Worm (Caenorhabditis elegans) whole organism, L4 larva: ENCODE measurements around the gene F07C3.16.
A peak's percentile ranks its signal among the peaks of the same experiment; 100 is the strongest.

ENCODE experiments used
- D1046.2 ChIP-seq: fragments of 200-800 bp; sonication (Bioruptor generic); IDR thresholded peaks from 2 replicates; pipeline ENCODE4 v1.3.6; 2022; ENCODE audit warnings: missing genetic modification characterization, missing compliant biosample characterization
- Y48G9A.11 ChIP-seq: fragments of 200-800 bp; sonication (Bioruptor generic); IDR thresholded peaks from 2 replicates; pipeline ENCODE4 v1.3.6; 2022; ENCODE audit warnings: missing genetic modification reagents, missing genetic modification characterization, missing compliant biosample characterization
- ZK546.5 ChIP-seq, 2 experiments: sonication (generic microtip); optimal IDR thresholded peaks; 2 replicates each; lab custom pipeline; 2017; ENCODE audit warnings: missing biosample characterization in 2 of 2, missing genetic modification characterization in 2 of 2
- aly-2 ChIP-seq: sonication (generic microtip); optimal IDR thresholded peaks from 2 replicates; lab custom pipeline; 2018; ENCODE audit warnings: missing biosample characterization, missing genetic modification characterization
- ama-1 ChIP-seq: fragments of 150-350 bp; optimal IDR thresholded peaks from 2 replicates; lab custom pipeline; 2014; ENCODE audit warnings: inconsistent platforms, mixed read lengths
- ceh-44 ChIP-seq: fragments of 200-800 bp; sonication (Bioruptor generic); IDR thresholded peaks from 2 replicates; pipeline ENCODE4 v1.3.6; 2022; ENCODE audit warnings: missing genetic modification reagents, missing genetic modification characterization, missing compliant biosample characterization
- ctbp-1 ChIP-seq: fragments of 200-800 bp; sonication (Bioruptor generic); IDR thresholded peaks from 2 replicates; pipeline ENCODE4 v1.3.6; 2022; ENCODE audit warnings: missing genetic modification reagents, missing genetic modification characterization, missing compliant biosample characterization
- daf-19 ChIP-seq: fragments of 200-800 bp; sonication (Bioruptor generic); conservative IDR thresholded peaks from 2 replicates; pipeline ENCODE4 v1.3.6; 2022; ENCODE audit warnings: missing genetic modification characterization, missing compliant biosample characterization
- daf-8 ChIP-seq: fragments of 200-800 bp; sonication (Bioruptor generic); IDR thresholded peaks from 2 replicates; pipeline ENCODE4 v1.3.6; 2022; ENCODE audit warnings: missing genetic modification characterization, missing compliant biosample characterization
- dmd-9 ChIP-seq: fragments of 200-800 bp; sonication (Bioruptor generic); IDR thresholded peaks from 2 replicates; pipeline ENCODE4 v1.3.6; 2022; ENCODE audit warnings: missing genetic modification reagents, missing genetic modification characterization, missing compliant biosample characterization
- dpl-1 ChIP-seq: fragments of 150-350 bp; optimal IDR thresholded peaks from 2 replicates; lab custom pipeline; 2014; ENCODE audit warnings: missing biosample characterization, missing genetic modification reagents, missing genetic modification characterization
- dve-1 ChIP-seq: sonication (generic microtip); optimal IDR thresholded peaks from 2 replicates; lab custom pipeline; 2017; ENCODE audit warnings: antibody characterized with exemption, mild to moderate bottlenecking, missing genetic modification characterization, missing compliant biosample characterization; ENCODE audit not compliant: insufficient read depth
- egl-27 ChIP-seq: sonication (generic microtip); optimal IDR thresholded peaks from 3 replicates; lab custom pipeline; 2017; ENCODE audit warnings: missing biosample characterization, missing genetic modification reagents, missing genetic modification characterization
- egl-43 ChIP-seq: fragments of 200-800 bp; sonication (Bioruptor generic); IDR thresholded peaks from 2 replicates; pipeline ENCODE4 v1.3.6; 2022; ENCODE audit warnings: missing genetic modification reagents, missing genetic modification characterization, missing compliant biosample characterization
- hmg-1.1 ChIP-seq: fragments of 200-800 bp; sonication (Bioruptor generic); IDR thresholded peaks from 2 replicates; pipeline ENCODE4 v1.3.6; 2022; ENCODE audit warnings: missing genetic modification reagents, missing genetic modification characterization, missing compliant biosample characterization
- lim-7 ChIP-seq: fragments of 200-800 bp; sonication (Bioruptor generic); IDR thresholded peaks from 2 replicates; pipeline ENCODE4 v1.3.6; 2022; ENCODE audit warnings: missing genetic modification characterization, missing compliant biosample characterization
- lin-1 ChIP-seq: fragments of 200-800 bp; sonication (Bioruptor generic); IDR thresholded peaks from 2 replicates; pipeline ENCODE4 v1.3.6; 2022; ENCODE audit warnings: missing genetic modification reagents, missing genetic modification characterization, missing compliant biosample characterization
- lin-15B ChIP-seq: fragments of 150-350 bp; sonication (generic microtip); optimal IDR thresholded peaks from 3 replicates; lab custom pipeline; 2014; ENCODE audit warnings: missing biosample characterization, missing genetic modification characterization
- lin-39 ChIP-seq: fragments of 150-350 bp; optimal IDR thresholded peaks from 2 replicates; lab custom pipeline; 2014; ENCODE audit warnings: missing biosample characterization, missing genetic modification reagents, missing genetic modification characterization
- madf-5 ChIP-seq, 2 experiments: fragments of 200-800 bp; sonication (Bioruptor generic); IDR thresholded peaks; 2 replicates each; pipeline ENCODE4 v1.3.6; 2022; ENCODE audit warnings: missing compliant biosample characterization in 2 of 2, missing genetic modification characterization in 2 of 2
- mes-2 ChIP-seq: sonication (generic microtip); optimal IDR thresholded peaks from 2 replicates; lab custom pipeline; 2016; ENCODE audit warnings: missing genotype, mild to moderate bottlenecking, missing genetic modification characterization, missing compliant biosample characterization; ENCODE audit not compliant: poor library complexity, severe bottlenecking
- nhr-25 ChIP-seq: sonication (generic microtip); optimal IDR thresholded peaks from 2 replicates; lab custom pipeline; 2017; ENCODE audit warnings: missing genetic modification characterization, mild to moderate bottlenecking, missing compliant biosample characterization, antibody characterized with exemption, moderate library complexity, borderline replicate concordance; ENCODE audit not compliant: insufficient read depth
- nhr-28 ChIP-seq: fragments of 150-350 bp; optimal IDR thresholded peaks from 2 replicates; lab custom pipeline; 2014; ENCODE audit warnings: missing biosample characterization, missing genetic modification characterization
- nhr-42 ChIP-seq: fragments of 200-800 bp; sonication (Bioruptor generic); IDR thresholded peaks from 2 replicates; pipeline ENCODE4 v1.3.6; 2022; ENCODE audit warnings: missing genetic modification characterization, missing compliant biosample characterization
- nhr-48 ChIP-seq: sonication (generic microtip); optimal IDR thresholded peaks from 2 replicates; lab custom pipeline; 2016; ENCODE audit warnings: mild to moderate bottlenecking, missing genetic modification characterization, missing compliant biosample characterization
- nhr-77 ChIP-seq: fragments of 150-350 bp; optimal IDR thresholded peaks from 2 replicates; lab custom pipeline; 2014; ENCODE audit warnings: missing biosample characterization, missing genetic modification characterization
- php-3 ChIP-seq: fragments of 200-800 bp; sonication (Bioruptor generic); IDR thresholded peaks from 2 replicates; pipeline ENCODE4 v1.3.6; 2022; ENCODE audit warnings: missing genetic modification reagents, missing genetic modification characterization, missing compliant biosample characterization
- pqm-1 ChIP-seq: sonication (generic microtip); optimal IDR thresholded peaks from 2 replicates; lab custom pipeline; 2017; ENCODE audit warnings: missing biosample characterization, missing genetic modification characterization
- rbr-2 ChIP-seq: sonication (generic microtip); optimal IDR thresholded peaks from 2 replicates; lab custom pipeline; 2016; ENCODE audit warnings: missing genotype, missing genetic modification characterization, missing compliant biosample characterization
- set-16 ChIP-seq: fragments of 200-800 bp; sonication (Bioruptor generic); IDR thresholded peaks from 2 replicates; pipeline ENCODE4 v1.3.6; 2022; ENCODE audit warnings: missing genetic modification reagents, missing genetic modification characterization, missing compliant biosample characterization
- skn-1 ChIP-seq: fragments of 150-350 bp; optimal IDR thresholded peaks from 2 replicates; lab custom pipeline; 2014; ENCODE audit warnings: missing biosample characterization, missing genetic modification characterization
- snpc-1.2 ChIP-seq: fragments of 200-800 bp; sonication (Bioruptor generic); IDR thresholded peaks from 2 replicates; pipeline ENCODE4 v1.3.6; 2022; ENCODE audit warnings: missing genetic modification reagents, missing genetic modification characterization, missing compliant biosample characterization
- tag-97 ChIP-seq: fragments of 200-800 bp; sonication (Bioruptor generic); IDR thresholded peaks from 2 replicates; pipeline ENCODE4 v1.3.6; 2022; ENCODE audit warnings: missing genetic modification characterization, missing compliant biosample characterization
- unc-62 ChIP-seq, 3 experiments: fragments of 150-350 bp in 1 of 3; sonication (generic microtip); optimal IDR thresholded peaks in 2 of 3; peaks in 1 of 3; 1 replicate in 1 of 3; 2 replicates in 2 of 3; lab custom pipeline; 2014 to 2017; ENCODE audit warnings: missing biosample characterization in 3 of 3, missing genetic modification characterization in 3 of 3, missing genetic modification reagents in 3 of 3, missing genotype in 1 of 3
- vab-7 ChIP-seq: fragments of 200-800 bp; sonication (Bioruptor generic); IDR thresholded peaks from 2 replicates; pipeline ENCODE4 v1.3.6; 2022; ENCODE audit warnings: missing genetic modification reagents, missing genetic modification characterization, missing compliant biosample characterization
- zip-11 ChIP-seq: fragments of 200-800 bp; sonication (Bioruptor generic); IDR thresholded peaks from 2 replicates; pipeline ENCODE4 v1.3.6; 2022; ENCODE audit warnings: missing genetic modification characterization, missing compliant biosample characterization

F07C3.16 gene

ce11 chrV:9257467-9257866 is at the start of gene F07C3.16:
Gene F07C3.16, minus strand, starts transcription at chrV:9257567.
- TF ChIP-seq ZK546.5 (tag; optimal IDR thresholded peaks at IDR 0.05; lab: Kevin White, UChicago) (no peak), unc-62 (GFP tag; optimal IDR thresholded peaks at IDR 0.05 in 1 of 2; lab: Kevin White, UChicago) (peak in 1 of 2 experiments; percentile 78), unc-62 (tag; optimal IDR thresholded peaks at IDR 0.05; lab: Kevin White, UChicago) (no peak)

DNA sequence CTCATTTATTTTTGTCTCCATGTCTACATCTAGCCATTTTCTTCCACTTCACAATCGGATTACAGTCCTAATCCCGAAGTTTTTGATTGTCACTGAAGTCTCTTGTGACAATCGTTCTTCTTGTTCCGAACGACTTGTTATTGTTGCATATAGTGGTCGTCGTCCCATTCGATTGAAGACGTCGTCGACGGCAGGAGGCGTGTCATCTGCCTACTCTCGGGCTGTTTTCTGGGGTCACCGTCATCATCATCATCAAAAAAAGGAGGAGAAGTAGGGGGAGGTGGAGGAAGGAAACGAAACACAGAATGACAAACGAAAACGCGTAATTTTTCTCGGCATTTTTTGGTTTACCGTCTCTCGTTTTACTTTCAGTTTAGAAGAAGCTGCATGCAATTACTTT is 47.7 kb upstream of the F07C3.16 start, which contains the start of gene F44A2.3:
F44A2.3 (plus strand) TSS at position 301 of the 400 bp plus-strand sequence.
- no peak for TF ChIP-seq mes-2 (tag; lab: Kevin White, UChicago)
- TF ChIP-seq dve-1 (tag; lab: Kevin White, UChicago), result peak; percentile 9
- TF ChIP-seq, all 104 proteins: peak for 1

ce11 chrV:9303026-9303425 is 45.7 kb upstream of the F07C3.16 start, which contains the start of gene nhr-39:
Gene nhr-39, plus strand, starts transcription at chrV:9303326.
- TF ChIP-seq snpc-1.2 (no peak), nhr-25 (tag; lab: Kevin White, UChicago) (no peak), dmd-9 (GFP tag; lab: Robert Waterston, UW) (no peak), daf-19 (GFP tag; lab: Robert Waterston, UW) (no peak), skn-1 (tag; lab: Kevin White, UChicago) (no peak), lin-39 (no peak), nhr-42 (GFP tag; lab: Robert Waterston, UW) (no peak), daf-8 (GFP tag; lab: Robert Waterston, UW) (no peak), nhr-28 (no peak), pqm-1 (no peak), egl-27 (tag; lab: Kevin White, UChicago) (no peak), dpl-1 (GFP tag; lab: Kevin White, UChicago) (no peak), Y48G9A.11 (GFP tag; lab: Robert Waterston, UW) (no peak), set-16 (GFP tag; lab: Robert Waterston, UW) (no peak), tag-97 (no peak), aly-2 (tag; lab: Kevin White, UChicago) (no peak), php-3 (GFP tag; lab: Robert Waterston, UW) (no peak)
- TF ChIP-seq, all 104 proteins: peak for 0

ce11 chrV:9297332-9297731 is 40.0 kb upstream of the F07C3.16 start, which contains the start of gene F44A2.5:
Gene F44A2.5, plus strand, starts transcription at chrV:9297632.
- TF ChIP-seq mes-2 (tag; lab: Kevin White, UChicago) (no peak), lin-15B (no peak), ama-1 (lab: Kevin White, UChicago) (no peak), ctbp-1 (GFP tag; lab: Robert Waterston, UW) (no peak), nhr-48 (tag; lab: Kevin White, UChicago) (no peak), daf-8 (GFP tag; lab: Robert Waterston, UW) (no peak), nhr-42 (GFP tag; lab: Robert Waterston, UW) (no peak), vab-7 (GFP tag; lab: Robert Waterston, UW) (no peak), rbr-2 (tag; lab: Kevin White, UChicago) (no peak)

ce11 chrV:9295581-9295980 is 38.2 kb upstream of the F07C3.16 start:
- peak in 1 of 2 experiments; percentile 87 for TF ChIP-seq unc-62 (GFP tag; optimal IDR thresholded peaks at IDR 0.05 in 1 of 2; lab: Kevin White, UChicago)
- TF ChIP-seq unc-62 (tag; optimal IDR thresholded peaks at IDR 0.05; lab: Kevin White, UChicago), result no peak
- no peak for TF ChIP-seq ceh-44 (GFP tag; lab: Robert Waterston, UW)
- TF ChIP-seq lim-7, result no peak

ce11 chrV:9293359-9293758 is 36.0 kb upstream of the F07C3.16 start:
- TF ChIP-seq vab-7 (GFP tag; lab: Robert Waterston, UW) (0 out of 2 replicates have a peak, but pooled peaks have one; percentile 5), egl-43 (peak; percentile 86), set-16 (GFP tag; lab: Robert Waterston, UW) (peak; percentile 98), rbr-2 (tag; lab: Kevin White, UChicago) (peak; percentile 43), D1046.2 (GFP tag; lab: Robert Waterston, UW) (no peak), zip-11 (no peak), nhr-77 (tag; lab: Kevin White, UChicago) (no peak), pqm-1 (no peak), hmg-1.1 (GFP tag; lab: Robert Waterston, UW) (peak; percentile 33; the same call in 1 of the 2 replicates), lin-1 (GFP tag; lab: Robert Waterston, UW) (no peak), madf-5 (GFP tag; IDR thresholded peaks at IDR 0.05; lab: Robert Waterston, UW) (peak in 1 of 2 experiments; percentile 62; a peak in 1 of 4 replicates)
